Worm (Caenorhabditis elegans) whole organism, mixed stage, embryonic: ENCODE data around the gene K06H6.4.

Source experiments
- elt-1 ChIP-seq: sonication (generic microtip); optimal IDR thresholded peaks from 2 replicates; lab custom pipeline; 2017; ENCODE audit warnings: missing genetic modification characterization, mild to moderate bottlenecking, missing compliant biosample characterization, antibody characterized with exemption, moderate library complexity, borderline replicate concordance; ENCODE audit not compliant: insufficient read depth
- elt-3 ChIP-seq: fragments of 150-350 bp; optimal IDR thresholded peaks from 2 replicates; lab custom pipeline; 2014; ENCODE audit warnings: missing biosample characterization, missing genetic modification characterization
- lsy-2 ChIP-seq: fragments of 150-350 bp; optimal IDR thresholded peaks from 2 replicates; lab custom pipeline; 2014; ENCODE audit warnings: missing biosample characterization, missing genetic modification characterization
- nhr-12 ChIP-seq: fragments of 150-350 bp; optimal IDR thresholded peaks from 2 replicates; lab custom pipeline; 2014; ENCODE audit warnings: missing biosample characterization, missing genetic modification characterization
- unc-62 ChIP-seq: fragments of 150-350 bp; optimal IDR thresholded peaks from 2 replicates; lab custom pipeline; 2014; ENCODE audit warnings: missing biosample characterization, missing genetic modification reagents, missing genetic modification characterization

DNA sequence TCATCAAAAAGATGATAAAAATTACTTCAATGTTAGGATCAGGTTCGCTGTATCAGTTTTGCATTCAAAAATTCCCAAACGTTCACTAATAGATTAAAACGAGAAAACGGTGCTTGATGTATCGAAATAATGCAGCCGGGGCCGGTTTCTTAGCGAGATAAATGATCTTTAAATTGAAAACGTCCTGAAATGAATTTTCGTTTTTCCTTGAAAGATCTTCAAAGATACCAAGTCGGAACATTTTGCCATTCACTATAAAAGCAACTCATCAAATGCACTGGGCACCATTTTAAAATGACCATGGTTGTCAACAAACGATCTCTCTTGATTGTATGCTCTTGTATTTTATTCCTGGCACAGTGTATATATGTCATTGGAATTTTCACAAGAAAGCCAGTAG, 3.0 kb upstream of the K06H6.4 start, which contains the start of gene K06H6.5:
- TF ChIP-seq unc-62 (GFP tag; lab: Kevin White, UChicago) (no peak), nhr-12 (tag; lab: Kevin White, UChicago) (no peak), elt-3 (no peak), lsy-2 (tag; lab: Kevin White, UChicago) (no peak), elt-1 (tag; lab: Kevin White, UChicago) (no peak)
